Fruit fly (Drosophila melanogaster) whole organism, embryonic: ENCODE data around the gene amos.
A peak's percentile ranks its signal among the peaks of the same experiment; 100 is the strongest.

Source experiments
- BtbVII ChIP-seq: fragments of 200-800 bp; sonication (Bioruptor generic); optimal IDR thresholded peaks from 3 replicates; lab custom pipeline; 2017; ENCODE audit warnings: missing biosample characterization, mild to moderate bottlenecking, missing genetic modification characterization
- CG10654 ChIP-seq: fragments of 200-800 bp; sonication (Bioruptor generic); optimal IDR thresholded peaks from 2 replicates; lab custom pipeline; 2016; ENCODE audit warnings: missing biosample characterization, missing genetic modification characterization
- CG11695 ChIP-seq: fragments of 200-800 bp; sonication (Bioruptor generic); IDR thresholded peaks from 3 replicates; pipeline ENCODE4 v1.3.6; 2022; ENCODE audit warnings: missing biosample characterization, missing genetic modification characterization
- CG13296 ChIP-seq: fragments of 200-800 bp; sonication (Bioruptor generic); optimal IDR thresholded peaks from 3 replicates; lab custom pipeline; 2018; ENCODE audit warnings: missing biosample characterization, mild to moderate bottlenecking, missing genetic modification characterization
- CG14860 ChIP-seq: fragments of 200-800 bp; sonication (Bioruptor generic); IDR thresholded peaks from 3 replicates; pipeline ENCODE4 v1.3.6; 2022; ENCODE audit warnings: missing biosample characterization, missing genetic modification characterization; ENCODE audit not compliant: partially characterized antibody
- CG16863 ChIP-seq: fragments of 200-800 bp; sonication (Bioruptor generic); optimal IDR thresholded peaks from 3 replicates; lab custom pipeline; 2016; ENCODE audit warnings: missing biosample characterization, missing genetic modification characterization
- CG17568 ChIP-seq: fragments of 200-800 bp; sonication (Bioruptor generic); optimal IDR thresholded peaks from 2 replicates; lab custom pipeline; 2018; ENCODE audit warnings: missing biosample characterization, mild to moderate bottlenecking, missing genetic modification characterization, moderate library complexity
- CG2129 ChIP-seq: fragments of 200-800 bp; sonication (Bioruptor generic); IDR thresholded peaks from 2 replicates; pipeline ENCODE4 v1.3.6; 2022; ENCODE audit warnings: missing biosample characterization, missing genetic modification characterization; ENCODE audit not compliant: partially characterized antibody
- CG2678 ChIP-seq: fragments of 200-800 bp; sonication (Bioruptor generic); optimal IDR thresholded peaks from 3 replicates; lab custom pipeline; 2019; ENCODE audit warnings: missing biosample characterization, mild to moderate bottlenecking, missing genetic modification characterization, moderate library complexity
- CG31224 ChIP-seq: fragments of 200-800 bp; sonication (Bioruptor generic); IDR thresholded peaks from 2 replicates; pipeline ENCODE4 v1.3.6; 2022; ENCODE audit warnings: missing biosample characterization, missing genetic modification characterization
- CG31365 ChIP-seq: fragments of 200-800 bp; sonication (Bioruptor generic); optimal IDR thresholded peaks from 2 replicates; lab custom pipeline; 2018; ENCODE audit warnings: missing biosample characterization, mild to moderate bottlenecking, missing genetic modification characterization
- CG3281 ChIP-seq: fragments of 200-800 bp; sonication (Bioruptor generic); optimal IDR thresholded peaks from 3 replicates; lab custom pipeline; 2017; ENCODE audit warnings: missing biosample characterization, mild to moderate bottlenecking, missing genetic modification characterization
- CG33213 ChIP-seq: fragments of 200-800 bp; sonication (Bioruptor generic); optimal IDR thresholded peaks from 3 replicates; lab custom pipeline; 2016; ENCODE audit warnings: missing biosample characterization, missing genetic modification characterization
- CG34376 ChIP-seq: fragments of 200-800 bp; sonication (Bioruptor generic); optimal IDR thresholded peaks from 2 replicates; lab custom pipeline; 2018; ENCODE audit warnings: missing biosample characterization, mild to moderate bottlenecking, missing genetic modification characterization
- CG3995 ChIP-seq: fragments of 200-800 bp; sonication (Bioruptor generic); optimal IDR thresholded peaks from 3 replicates; lab custom pipeline; 2016; ENCODE audit warnings: missing biosample characterization, missing genetic modification characterization
- CG6654 ChIP-seq: fragments of 200-800 bp; sonication (Bioruptor generic); optimal IDR thresholded peaks from 2 replicates; lab custom pipeline; 2017; ENCODE audit warnings: missing biosample characterization, mild to moderate bottlenecking, missing genetic modification characterization
- CG7987 ChIP-seq: fragments of 200-800 bp; sonication (Bioruptor generic); optimal IDR thresholded peaks from 2 replicates; lab custom pipeline; 2018; ENCODE audit warnings: missing biosample characterization, mild to moderate bottlenecking, missing genetic modification characterization, moderate library complexity
- Dll ChIP-seq: fragments of 200-800 bp; sonication (Bioruptor generic); IDR thresholded peaks from 4 replicates; pipeline ENCODE4 v1.3.6; 2022; ENCODE audit warnings: missing biosample characterization, missing genetic modification characterization; ENCODE audit not compliant: partially characterized antibody
- Fer1 ChIP-seq: fragments of 200-800 bp; sonication (Bioruptor generic); optimal IDR thresholded peaks from 2 replicates; lab custom pipeline; 2017; ENCODE audit warnings: missing biosample characterization, mild to moderate bottlenecking, missing genetic modification characterization
- GATAe ChIP-seq: fragments of 200-800 bp; sonication (Bioruptor generic); conservative IDR thresholded peaks from 2 replicates; pipeline ENCODE4 v1.3.6; 2022; ENCODE audit warnings: missing biosample characterization, missing genetic modification characterization
- HLH54F ChIP-seq: fragments of 200-800 bp; sonication (Bioruptor generic); optimal IDR thresholded peaks from 3 replicates; lab custom pipeline; 2016; ENCODE audit warnings: missing biosample characterization, missing genetic modification characterization
- Hand ChIP-seq: fragments of 200-800 bp; sonication (Bioruptor generic); optimal IDR thresholded peaks from 2 replicates; lab custom pipeline; 2017; ENCODE audit warnings: mild to moderate bottlenecking, missing biosample characterization, missing genetic modification reagents, missing genetic modification characterization
- Hey ChIP-seq: fragments of 200-800 bp; sonication (Bioruptor generic); optimal IDR thresholded peaks from 3 replicates; lab custom pipeline; 2018; ENCODE audit warnings: missing biosample characterization, mild to moderate bottlenecking, missing genetic modification characterization
- HmgD ChIP-seq: fragments of 200-800 bp; sonication (Bioruptor generic); optimal IDR thresholded peaks from 3 replicates; lab custom pipeline; 2016; ENCODE audit warnings: missing biosample characterization, missing genetic modification characterization
- Max ChIP-seq: fragments of 200-800 bp; sonication (Bioruptor generic); optimal IDR thresholded peaks from 2 replicates; lab custom pipeline; 2016; ENCODE audit warnings: missing biosample characterization, mild to moderate bottlenecking, missing genetic modification characterization
- TFAM ChIP-seq: fragments of 200-800 bp; sonication (Bioruptor generic); optimal IDR thresholded peaks from 2 replicates; lab custom pipeline; 2017; ENCODE audit warnings: missing biosample characterization, missing genetic modification characterization, inconsistent platforms
- Tbp ChIP-seq: fragments of >200 bp; optimal IDR thresholded peaks from 2 replicates; lab custom pipeline; 2018; ENCODE audit warnings: missing biosample characterization, missing genetic modification characterization
- Vsx1 ChIP-seq: fragments of 200-800 bp; sonication (Bioruptor generic); optimal IDR thresholded peaks from 2 replicates; lab custom pipeline; 2017; ENCODE audit warnings: missing biosample characterization, mild to moderate bottlenecking, missing genetic modification characterization, missing genetic modification reagents
- crol ChIP-seq: fragments of 200-800 bp; sonication (Bioruptor generic); IDR thresholded peaks from 2 replicates; pipeline ENCODE4 v1.3.6; 2022; ENCODE audit warnings: missing biosample characterization, missing genetic modification characterization
- cwo ChIP-seq: fragments of 200-800 bp; sonication (Bioruptor generic); optimal IDR thresholded peaks from 3 replicates; lab custom pipeline; 2017; ENCODE audit warnings: missing biosample characterization, missing genetic modification characterization, mild to moderate bottlenecking, moderate library complexity, missing genetic modification reagents
- dan ChIP-seq: fragments of 200-800 bp; sonication (Bioruptor generic); IDR thresholded peaks from 2 replicates; pipeline ENCODE4 v1.3.6; 2022; ENCODE audit warnings: missing biosample characterization, missing genetic modification characterization
- dm ChIP-seq: fragments of 200-800 bp; sonication (Bioruptor generic); optimal IDR thresholded peaks from 3 replicates; lab custom pipeline; 2016; ENCODE audit warnings: missing biosample characterization, missing genetic modification characterization
- exex ChIP-seq: fragments of 200-800 bp; sonication (Bioruptor generic); optimal IDR thresholded peaks from 4 replicates; lab custom pipeline; 2018; ENCODE audit warnings: missing biosample characterization, mild to moderate bottlenecking, missing genetic modification characterization, moderate library complexity
- gem ChIP-seq: fragments of 200-800 bp; sonication (Bioruptor generic); optimal IDR thresholded peaks from 2 replicates; lab custom pipeline; 2019; ENCODE audit warnings: missing biosample characterization, mild to moderate bottlenecking, missing genetic modification characterization, moderate library complexity
- gsb ChIP-seq: fragments of 200-800 bp; sonication (Bioruptor generic); IDR thresholded peaks from 2 replicates; pipeline ENCODE4 v1.3.6; 2022; ENCODE audit warnings: missing biosample characterization, missing genetic modification characterization
- jing ChIP-seq: fragments of 200-800 bp; sonication (Bioruptor generic); optimal IDR thresholded peaks from 2 replicates; lab custom pipeline; 2018; ENCODE audit warnings: missing biosample characterization, mild to moderate bottlenecking, missing genetic modification characterization
- jumu ChIP-seq: fragments of 200-800 bp; sonication (Bioruptor generic); optimal IDR thresholded peaks from 3 replicates; lab custom pipeline; 2016; ENCODE audit warnings: missing biosample characterization, missing genetic modification characterization
- lab ChIP-seq: fragments of 200-800 bp; sonication (Bioruptor generic); optimal IDR thresholded peaks from 3 replicates; lab custom pipeline; 2017; ENCODE audit warnings: missing biosample characterization, missing genetic modification characterization, mild to moderate bottlenecking, moderate library complexity, missing genetic modification reagents
- mirr ChIP-seq: fragments of 200-800 bp; sonication (Bioruptor generic); optimal IDR thresholded peaks from 3 replicates; lab custom pipeline; 2018; ENCODE audit warnings: missing biosample characterization, mild to moderate bottlenecking, missing genetic modification characterization
- odd ChIP-seq: fragments of 200-800 bp; sonication (Bioruptor generic); optimal IDR thresholded peaks from 2 replicates; lab custom pipeline; 2017; ENCODE audit warnings: missing biosample characterization, mild to moderate bottlenecking, missing genetic modification characterization
- pita ChIP-seq: fragments of 200-800 bp; sonication (Bioruptor generic); optimal IDR thresholded peaks from 2 replicates; lab custom pipeline; 2017; ENCODE audit warnings: missing biosample characterization, mild to moderate bottlenecking, missing genetic modification characterization
- pum ChIP-seq: fragments of 200-800 bp; sonication (Bioruptor generic); optimal IDR thresholded peaks from 2 replicates; lab custom pipeline; 2016; ENCODE audit warnings: missing biosample characterization, missing genetic modification characterization
- salm ChIP-seq: fragments of 200-800 bp; sonication (Bioruptor generic); optimal IDR thresholded peaks from 2 replicates; lab custom pipeline; 2018; ENCODE audit warnings: missing biosample characterization, mild to moderate bottlenecking, missing genetic modification characterization
- schlank ChIP-seq: fragments of 200-800 bp; sonication (Bioruptor generic); optimal IDR thresholded peaks from 2 replicates; lab custom pipeline; 2018; ENCODE audit warnings: missing biosample characterization, mild to moderate bottlenecking, missing genetic modification characterization
- sd ChIP-seq: fragments of 200-800 bp; sonication (Bioruptor generic); optimal IDR thresholded peaks from 3 replicates; lab custom pipeline; 2018; ENCODE audit warnings: missing biosample characterization, mild to moderate bottlenecking, missing genetic modification characterization, moderate library complexity
- shn ChIP-seq: fragments of 200-800 bp; sonication (Bioruptor generic); optimal IDR thresholded peaks from 3 replicates; lab custom pipeline; 2016; ENCODE audit warnings: missing biosample characterization, missing genetic modification characterization
- ssp ChIP-seq: fragments of 200-800 bp; sonication (Bioruptor generic); IDR thresholded peaks from 2 replicates; pipeline ENCODE4 v1.3.6; 2022; ENCODE audit warnings: missing biosample characterization, missing genetic modification characterization
- sug ChIP-seq: fragments of 200-800 bp; optimal IDR thresholded peaks from 2 replicates; lab custom pipeline; 2019; ENCODE audit warnings: missing biosample characterization, mild to moderate bottlenecking, missing genetic modification characterization, moderate library complexity
- vvl ChIP-seq: fragments of 200-800 bp; sonication (Bioruptor generic); IDR thresholded peaks from 2 replicates; pipeline ENCODE4 v1.3.6; 2022; ENCODE audit warnings: missing biosample characterization, missing genetic modification characterization

Gene amos

DNA sequence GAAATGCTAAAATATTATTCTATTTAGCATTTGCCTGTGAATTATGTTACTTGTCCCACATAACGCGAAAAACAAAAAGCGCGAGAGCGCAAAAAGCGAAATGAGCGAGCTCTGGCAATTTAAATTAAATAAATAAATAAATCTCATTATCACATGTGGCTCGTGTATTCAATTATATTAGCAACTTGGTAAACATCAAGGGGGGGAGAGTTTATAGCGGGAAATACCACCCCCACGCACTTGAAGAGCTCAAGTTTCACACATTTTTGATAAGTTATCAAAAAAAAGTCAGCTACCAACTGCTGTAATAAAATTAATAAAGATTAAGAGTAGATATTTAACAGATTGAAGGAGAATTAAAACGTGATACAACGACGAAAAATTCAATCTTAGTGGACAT, 47.3 kb downstream of the amos start:
- TF ChIP-seq GATAe (GFP tag; lab: Robert Waterston, UW) (peak; percentile 27; the same call in 1 of the 2 replicates), Tbp (GFP tag; lab: Kevin White, UChicago) (no peak), CG7987 (GFP tag; lab: Kevin White, UChicago) (no peak), salm (tag; lab: Kevin White, UChicago) (peak; percentile 5), Max (GFP tag; lab: Kevin White, UChicago) (no peak), CG31365 (tag; lab: Kevin White, UChicago) (no peak), jing (GFP tag; lab: Kevin White, UChicago) (no peak), shn (GFP tag; lab: Kevin White, UChicago) (no peak), gem (tag; lab: Kevin White, UChicago) (peak; percentile 5), CG13296 (peak; percentile 44), pita (GFP tag; lab: Kevin White, UChicago) (no peak), HLH54F (GFP tag; lab: Kevin White, UChicago) (no peak), CG33213 (GFP tag; lab: Kevin White, UChicago) (no peak), CG2129 (no peak), Dll (GFP tag; lab: Robert Waterston, UW) (no peak), CG2678 (tag; lab: Kevin White, UChicago) (peak; percentile 51), dan (GFP tag; lab: Robert Waterston, UW) (no peak), Fer1 (peak; percentile 39), Hey (tag; lab: Kevin White, UChicago) (peak; percentile 28), exex (tag; lab: Kevin White, UChicago) (peak; percentile 85), CG11695 (GFP tag; lab: Robert Waterston, UW) (0 out of 3 replicates have a peak, but pooled peaks have one; percentile 23), CG34376 (peak; percentile 42), sug (tag; lab: Kevin White, UChicago) (peak; percentile 94), CG16863 (GFP tag; lab: Kevin White, UChicago) (no peak), schlank (tag; lab: Kevin White, UChicago) (peak; percentile 2), vvl (GFP tag; lab: Robert Waterston, UW) (no peak), CG10654 (GFP tag; lab: Kevin White, UChicago) (no peak), crol (GFP tag; lab: Robert Waterston, UW) (peak; percentile 16; the same call in 1 of the 2 replicates), dm (GFP tag; lab: Kevin White, UChicago) (no peak), odd (no peak), Vsx1 (GFP tag; lab: Kevin White, UChicago) (peak; percentile 33), cwo (GFP tag; lab: Kevin White, UChicago) (peak; percentile 61), gsb (GFP tag; lab: Robert Waterston, UW) (no peak), TFAM (GFP tag; lab: Kevin White, UChicago) (no peak), CG3995 (no peak), CG17568 (peak; percentile 5), pum (GFP tag; lab: Kevin White, UChicago) (no peak), sd (tag; lab: Kevin White, UChicago) (peak; percentile 33), mirr (peak; percentile 74), jumu (GFP tag; lab: Kevin White, UChicago) (no peak), CG3281 (GFP tag; lab: Kevin White, UChicago) (peak; percentile 53), CG31224 (GFP tag; lab: Robert Waterston, UW) (no peak), CG6654 (GFP tag; lab: Kevin White, UChicago) (no peak), CG14860 (GFP tag; lab: Robert Waterston, UW) (no peak), ssp (no peak), lab (GFP tag; lab: Kevin White, UChicago) (peak; percentile 44), Hand (GFP tag; lab: Kevin White, UChicago) (no peak), BtbVII (peak; percentile 56), HmgD (GFP tag; lab: Kevin White, UChicago) (no peak)
